Fruit fly (Drosophila melanogaster): ENCODE results near the gene CG8478.

Gene CG8478

DNA sequence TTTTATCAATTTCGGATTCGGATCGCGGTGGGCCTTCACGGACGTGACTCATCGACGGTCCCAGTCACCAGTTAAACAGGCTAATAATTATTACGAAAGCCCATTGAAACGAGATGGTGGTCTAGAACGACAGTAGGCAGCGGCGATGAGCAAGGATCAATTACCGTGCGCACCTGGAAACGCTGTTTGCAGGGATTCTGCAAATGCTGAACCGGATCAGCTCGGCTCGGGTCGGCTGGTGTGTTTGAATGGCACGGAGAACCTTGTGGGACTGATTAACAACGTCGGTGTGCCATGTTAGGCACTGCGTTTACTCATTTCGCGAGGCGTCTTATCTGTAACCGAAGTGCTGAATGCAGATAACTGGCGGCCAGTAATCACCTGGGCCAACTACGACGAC, 10.7 kb downstream of the CG8478 start, which contains the start of gene Whamy (continued):
- TF ChIP-seq CG12104 (GFP tag; optimal IDR thresholded peaks at IDR 0.05), result no peak
- no peak for TF ChIP-seq sqz (GFP tag; optimal IDR thresholded peaks at IDR 0.05)
- TF ChIP-seq dmrt11E (tag; optimal IDR thresholded peaks at IDR 0.05), result no peak
- TF ChIP-seq CG12769 (tag; optimal IDR thresholded peaks at IDR 0.05), result peak; percentile 11
- peak; percentile 75 for TF ChIP-seq sug (tag; optimal IDR thresholded peaks at IDR 0.05)
- TF ChIP-seq HmgZ (tag; optimal IDR thresholded peaks at IDR 0.05), result peak; percentile 21
- no peak for TF ChIP-seq peb (GFP tag; IDR thresholded peaks at IDR 0.05)
- peak in 1 of 2 experiments; percentile 9 for TF ChIP-seq Pdp1 (GFP tag; optimal IDR thresholded peaks at IDR 0.05)
- TF ChIP-seq Deaf1 (tag; optimal IDR thresholded peaks at IDR 0.05), result peak; percentile 82
- TF ChIP-seq Vsx1 (GFP tag; optimal IDR thresholded peaks at IDR 0.05), result peak; percentile 25
- TF ChIP-seq grn (GFP tag; optimal IDR thresholded peaks at IDR 0.05), result peak; percentile 62
- TF ChIP-seq chinmo (GFP tag; IDR thresholded peaks at IDR 0.05; ENCODE audit: partially characterized antibody), result 0 out of 4 replicates have a peak, but pooled peaks have one; percentile 33
- peak; percentile 70 for TF ChIP-seq Med (GFP tag)
- TF ChIP-seq CG11560 (tag; IDR thresholded peaks at IDR 0.05), result no peak
- no peak for TF ChIP-seq Fer2 (tag; optimal IDR thresholded peaks at IDR 0.05)
- TF ChIP-seq Blimp-1 (GFP tag; optimal IDR thresholded peaks at IDR 0.05), result no peak
- no peak for TF ChIP-seq CG13287 (GFP tag; IDR thresholded peaks at IDR 0.05; ENCODE audit: partially characterized antibody)
- TF ChIP-seq CG10462 (GFP tag; optimal IDR thresholded peaks at IDR 0.05), result no peak
- TF ChIP-seq CG32767 (GFP tag; IDR thresholded peaks at IDR 0.05), result no peak
- TF ChIP-seq exex (tag; optimal IDR thresholded peaks at IDR 0.05), result peak; percentile 74
- no peak for TF ChIP-seq HLHmδ (GFP tag; optimal IDR thresholded peaks at IDR 0.05)

DNA sequence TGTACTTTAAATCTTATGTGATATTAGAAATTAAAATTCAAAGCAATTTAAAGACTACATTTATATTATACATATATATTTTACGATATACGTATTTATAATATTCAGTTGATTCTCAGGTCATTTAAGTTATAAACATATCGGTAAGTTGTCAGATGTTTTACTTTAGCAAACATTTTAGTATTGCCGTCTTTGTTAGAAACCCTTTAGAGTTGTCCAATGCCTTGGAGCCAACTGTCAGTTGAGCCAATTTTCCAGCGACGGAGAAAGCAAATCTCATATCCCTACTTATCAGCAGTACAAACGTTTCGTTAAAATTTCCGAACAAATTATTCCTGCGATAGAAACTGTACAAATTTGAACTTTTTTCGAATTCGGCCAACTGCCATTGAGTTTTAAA, 11.4 kb downstream of the CG8478 start, which contains the start of gene topi:
Gene topi, plus strand, starts transcription at position 301 of the 400 bp plus-strand sequence.
- TF ChIP-seq corto (GFP tag; optimal IDR thresholded peaks at IDR 0.05), result no peak

DNA sequence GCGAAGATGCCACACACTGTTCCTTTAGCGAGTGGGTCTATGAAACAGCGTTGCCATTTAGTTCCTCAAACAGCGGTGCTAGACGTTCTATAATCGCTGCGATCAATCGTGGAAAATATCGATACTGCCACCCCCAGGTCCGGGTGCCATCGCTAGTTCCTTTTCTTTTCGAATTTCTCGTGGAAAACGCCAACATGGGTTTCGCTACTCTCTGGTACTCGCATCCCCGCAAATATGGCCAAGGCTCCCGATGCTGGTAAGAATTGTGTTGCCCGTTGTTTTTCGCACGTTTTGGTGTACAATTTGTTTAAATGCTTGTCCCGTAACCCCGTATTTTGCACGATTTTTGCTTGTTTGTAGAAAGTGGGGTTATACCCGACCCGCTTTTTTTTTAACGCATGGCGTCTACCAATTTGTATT, 14.5 kb downstream of the CG8478 start, which contains the start of gene RpS29:
Gene RpS29, plus strand, starts transcription at position 102 of the 420 bp plus-strand sequence.
- peak; percentile 65 for TF ChIP-seq NK7.1 (GFP tag; optimal IDR thresholded peaks at IDR 0.05)
- TF ChIP-seq CG31365 (tag; optimal IDR thresholded peaks at IDR 0.05), result peak; percentile 51
- peak; percentile 44 for TF ChIP-seq CG30020 (tag; optimal IDR thresholded peaks at IDR 0.05)
- peak; percentile 56 for TF ChIP-seq Neu2 (GFP tag; optimal IDR thresholded peaks at IDR 0.05; ENCODE audit: borderline replicate concordance)
- TF ChIP-seq otp (GFP tag; IDR thresholded peaks at IDR 0.05), result peak; percentile 66; the same call in 2 of the 3 replicates
- no peak; the same call in 1 of the 2 replicates for TF ChIP-seq bowl (GFP tag; IDR thresholded peaks at IDR 0.05)
- peak; percentile 94 for TF ChIP-seq Hmr (GFP tag; optimal IDR thresholded peaks at IDR 0.05)
- peak; percentile 85 for TF ChIP-seq Mad (GFP tag; optimal IDR thresholded peaks at IDR 0.05)
- peak; percentile 50 for TF ChIP-seq Hr3 (GFP tag; optimal IDR thresholded peaks at IDR 0.05)
- peak; percentile 39 for TF ChIP-seq zen (tag; optimal IDR thresholded peaks at IDR 0.05)
- TF ChIP-seq fu2 (GFP tag; optimal IDR thresholded peaks at IDR 0.05), result peak; percentile 84
- peak; percentile 98 for TF ChIP-seq BEAF-32 (GFP tag; optimal IDR thresholded peaks at IDR 0.05)
- peak; percentile 73 for TF ChIP-seq HLH3B (GFP tag; IDR thresholded peaks at IDR 0.05)
- TF ChIP-seq Rx (GFP tag; IDR thresholded peaks at IDR 0.05), result peak; percentile 73
- TF ChIP-seq CG9797 (GFP tag; optimal IDR thresholded peaks at IDR 0.05), result peak; percentile 87
- TF ChIP-seq Vsx1 (GFP tag; optimal IDR thresholded peaks at IDR 0.05), result peak; percentile 72
- peak; percentile 63 for TF ChIP-seq CoRest (tag; optimal IDR thresholded peaks at IDR 0.05)
- TF ChIP-seq zf30C (GFP tag; optimal IDR thresholded peaks at IDR 0.05), result peak; percentile 57
- peak; percentile 89 for TF ChIP-seq CG34422 (GFP tag; IDR thresholded peaks at IDR 0.05)
- TF ChIP-seq unc-4 (GFP tag; IDR thresholded peaks at IDR 0.05; ENCODE audit: partially characterized antibody), result peak; percentile 97
- peak; percentile 79 for TF ChIP-seq ttk (GFP tag; IDR thresholded peaks at IDR 0.05)
- TF ChIP-seq gsb (GFP tag; IDR thresholded peaks at IDR 0.05), result peak; percentile 77
- TF ChIP-seq prd (optimal IDR thresholded peaks at IDR 0.05), result no peak
- peak; percentile 76 for TF ChIP-seq prd (GFP tag; IDR thresholded peaks at IDR 0.05)
- peak; percentile 93 for TF ChIP-seq sob (GFP tag; IDR thresholded peaks at IDR 0.05)
- TF ChIP-seq E2f1 (GFP tag; IDR thresholded peaks at IDR 0.05), result peak; percentile 60
- peak; percentile 38 for TF ChIP-seq tap (tag; optimal IDR thresholded peaks at IDR 0.05)

Data from whole organism, embryonic.